Worm (Caenorhabditis elegans) whole organism, mixed stage, embryonic: Measurements from ENCODE around the gene ZC376.8.

ENCODE experiments used
- ceh-43 ChIP-seq: fragments of 200-800 bp; sonication (Bioruptor generic); optimal IDR thresholded peaks from 2 replicates; lab custom pipeline; 2018; ENCODE audit warnings: mild to moderate bottlenecking, missing genetic modification characterization, moderate library complexity, missing compliant biosample characterization
- elt-3 ChIP-seq: fragments of 150-350 bp; optimal IDR thresholded peaks from 2 replicates; lab custom pipeline; 2014; ENCODE audit warnings: missing biosample characterization, missing genetic modification characterization
- nhr-28 ChIP-seq: fragments of 150-350 bp; optimal IDR thresholded peaks from 2 replicates; lab custom pipeline; 2014; ENCODE audit warnings: missing biosample characterization, missing genetic modification characterization

DNA sequence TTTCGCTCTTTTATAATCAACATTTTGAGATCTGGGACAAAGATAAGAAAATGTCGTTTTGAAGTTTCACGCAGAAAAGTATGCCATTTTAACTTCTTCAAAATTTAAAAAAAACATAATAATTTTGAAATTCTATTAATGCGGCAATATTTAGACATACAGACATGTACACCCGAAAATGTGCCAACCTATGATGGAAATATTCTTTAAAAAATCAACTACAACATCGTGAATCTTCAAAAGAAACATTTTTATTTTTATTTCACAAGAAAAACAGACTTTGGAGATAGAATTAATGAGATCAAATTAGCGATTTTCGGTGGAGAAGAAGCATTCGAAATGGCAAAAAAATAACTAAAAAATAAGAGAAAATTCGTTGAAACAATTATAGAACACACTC is 35.1 kb downstream of the ZC376.8 start, which contains the start of gene T16A9.5:
- TF ChIP-seq nhr-28 (no peak), ceh-43 (GFP tag; lab: Kevin White, UChicago) (no peak), elt-3 (tag; lab: Kevin White, UChicago) (no peak)
